Fruit fly (Drosophila melanogaster) whole organism, embryonic: Measurements from ENCODE around the gene CG33510.

Experiments used
- Antp ChIP-seq: fragments of 200-800 bp; sonication (Bioruptor generic); optimal IDR thresholded peaks from 3 replicates; lab custom pipeline; 2016; ENCODE audit warnings: missing biosample characterization, missing genetic modification characterization
- Atf6 ChIP-seq: fragments of 200-800 bp; sonication (Bioruptor generic); IDR thresholded peaks from 2 replicates; pipeline ENCODE4 v1.3.6; 2022; ENCODE audit warnings: missing biosample characterization, missing genetic modification characterization
- Awh ChIP-seq: fragments of 200-800 bp; sonication (Bioruptor generic); IDR thresholded peaks from 2 replicates; pipeline ENCODE4, ENCODE4 v1.3.6; 2022; ENCODE audit warnings: missing biosample characterization, missing genetic modification characterization
- CG10366 ChIP-seq: fragments of 200-800 bp; sonication (Bioruptor generic); IDR thresholded peaks from 2 replicates; pipeline ENCODE4 v1.3.6; 2022; ENCODE audit warnings: missing biosample characterization, missing genetic modification characterization
- CG11398 ChIP-seq: fragments of 200-800 bp; sonication (Bioruptor generic); optimal IDR thresholded peaks from 2 replicates; lab custom pipeline; 2016; ENCODE audit warnings: missing biosample characterization, missing genetic modification characterization
- CG13287 ChIP-seq: fragments of 200-800 bp; sonication (Bioruptor generic); IDR thresholded peaks from 2 replicates; pipeline ENCODE4 v1.3.6; 2022; ENCODE audit warnings: missing biosample characterization, missing genetic modification characterization; ENCODE audit not compliant: partially characterized antibody
- CG15011 ChIP-seq: fragments of 200-800 bp; sonication (Bioruptor generic); optimal IDR thresholded peaks from 3 replicates; lab custom pipeline; 2018; ENCODE audit warnings: missing biosample characterization, mild to moderate bottlenecking, missing genetic modification characterization
- CG17829 ChIP-seq: fragments of 200-800 bp; optimal IDR thresholded peaks from 2 replicates; lab custom pipeline; 2019; ENCODE audit warnings: missing biosample characterization, mild to moderate bottlenecking, missing genetic modification characterization, moderate library complexity
- CG17912 ChIP-seq: fragments of 200-800 bp; sonication (Bioruptor generic); optimal IDR thresholded peaks from 2 replicates; lab custom pipeline; 2018; ENCODE audit warnings: missing biosample characterization, mild to moderate bottlenecking, missing genetic modification characterization
- CG18599 ChIP-seq: fragments of 200-800 bp; sonication (Bioruptor generic); optimal IDR thresholded peaks from 3 replicates; lab custom pipeline; 2017; ENCODE audit warnings: missing biosample characterization, missing genetic modification characterization, mild to moderate bottlenecking, moderate library complexity, missing genetic modification reagents
- CG2712 ChIP-seq: fragments of 200-800 bp; optimal IDR thresholded peaks from 3 replicates; lab custom pipeline; 2019; ENCODE audit warnings: missing biosample characterization, mild to moderate bottlenecking, missing genetic modification characterization, moderate library complexity
- CG2889 ChIP-seq: fragments of 200-800 bp; sonication (Bioruptor generic); IDR thresholded peaks from 3 replicates; pipeline ENCODE4 v1.3.6; 2022; ENCODE audit warnings: missing biosample characterization, missing genetic modification characterization
- CG33557 ChIP-seq: fragments of 200-800 bp; sonication (Bioruptor generic); optimal IDR thresholded peaks from 2 replicates; lab custom pipeline; 2019; ENCODE audit warnings: missing biosample characterization, mild to moderate bottlenecking, missing genetic modification characterization, moderate library complexity
- CG6765 ChIP-seq: fragments of 200-800 bp; sonication (Bioruptor generic); optimal IDR thresholded peaks from 3 replicates; lab custom pipeline; 2017; ENCODE audit warnings: missing biosample characterization, mild to moderate bottlenecking, missing genetic modification characterization
- CG6791 ChIP-seq: fragments of 200-800 bp; sonication (Bioruptor generic); IDR thresholded peaks from 3 replicates; pipeline ENCODE4 v1.3.6; 2022; ENCODE audit warnings: missing biosample characterization, missing genetic modification characterization; ENCODE audit not compliant: partially characterized antibody
- CG7357 ChIP-seq: fragments of 200-800 bp; sonication (Bioruptor generic); IDR thresholded peaks from 3 replicates; pipeline ENCODE4 v1.3.6; 2022; ENCODE audit warnings: missing biosample characterization, missing genetic modification characterization
- CG7556 ChIP-seq: fragments of 200-800 bp; sonication (Bioruptor generic); optimal IDR thresholded peaks from 2 replicates; lab custom pipeline; 2017; ENCODE audit warnings: missing biosample characterization, mild to moderate bottlenecking, missing genetic modification characterization
- CG8944 ChIP-seq: fragments of 200-800 bp; sonication (Bioruptor generic); optimal IDR thresholded peaks from 3 replicates; lab custom pipeline; 2016; ENCODE audit warnings: missing biosample characterization, missing genetic modification characterization
- CHES-1-like ChIP-seq: fragments of 200-800 bp; sonication (Bioruptor generic); optimal IDR thresholded peaks from 2 replicates; lab custom pipeline; 2016; ENCODE audit warnings: missing biosample characterization, missing genetic modification characterization
- D19B ChIP-seq: fragments of 200-800 bp; sonication (Bioruptor generic); optimal IDR thresholded peaks from 2 replicates; lab custom pipeline; 2017; ENCODE audit warnings: missing biosample characterization, mild to moderate bottlenecking, missing genetic modification characterization
- Dip2 ChIP-seq: fragments of 200-800 bp; sonication (Bioruptor generic); IDR thresholded peaks from 2 replicates; pipeline ENCODE4 v1.3.6; 2022; ENCODE audit warnings: missing biosample characterization, missing genetic modification characterization
- E2f2 ChIP-seq: fragments of 200-800 bp; sonication (Bioruptor generic); IDR thresholded peaks from 2 replicates; pipeline ENCODE4 v1.3.6; 2022; ENCODE audit warnings: missing biosample characterization, missing genetic modification characterization
- GATAe ChIP-seq: fragments of 200-800 bp; sonication (Bioruptor generic); conservative IDR thresholded peaks from 2 replicates; pipeline ENCODE4 v1.3.6; 2022; ENCODE audit warnings: missing biosample characterization, missing genetic modification characterization
- Hr39 ChIP-seq: fragments of >200 bp; optimal IDR thresholded peaks from 2 replicates; lab custom pipeline; 2017
- Mad ChIP-seq: fragments of 200-800 bp; sonication (Bioruptor generic); optimal IDR thresholded peaks from 2 replicates; lab custom pipeline; 2016; ENCODE audit warnings: missing biosample characterization, missing genetic modification characterization
- Meics ChIP-seq: fragments of 200-800 bp; sonication (Bioruptor generic); optimal IDR thresholded peaks from 2 replicates; lab custom pipeline; 2017; ENCODE audit warnings: missing biosample characterization, mild to moderate bottlenecking, missing genetic modification characterization
- Mes4 ChIP-seq: fragments of 200-800 bp; sonication (Bioruptor generic); optimal IDR thresholded peaks from 2 replicates; lab custom pipeline; 2016; ENCODE audit warnings: missing biosample characterization, missing genetic modification characterization
- NFAT ChIP-seq: fragments of 200-800 bp; sonication (Bioruptor generic); IDR thresholded peaks from 2 replicates; pipeline ENCODE4 v1.3.6; 2022; ENCODE audit warnings: missing biosample characterization, missing genetic modification characterization
- Nf-YB ChIP-seq: fragments of 200-800 bp; sonication (Bioruptor generic); optimal IDR thresholded peaks from 3 replicates; lab custom pipeline; 2019; ENCODE audit warnings: missing biosample characterization, mild to moderate bottlenecking, missing genetic modification characterization, moderate library complexity
- Opbp ChIP-seq: fragments of 200-800 bp; sonication (Bioruptor generic); IDR thresholded peaks from 3 replicates; pipeline ENCODE4 v1.3.6; 2022; ENCODE audit warnings: missing biosample characterization, missing genetic modification characterization; ENCODE audit not compliant: partially characterized antibody
- Optix ChIP-seq: fragments of 200-800 bp; sonication (Bioruptor generic); IDR thresholded peaks from 3 replicates; pipeline ENCODE4 v1.3.6; 2022; ENCODE audit warnings: missing biosample characterization, missing genetic modification characterization
- Tbp ChIP-seq: fragments of >200 bp; optimal IDR thresholded peaks from 2 replicates; lab custom pipeline; 2018; ENCODE audit warnings: missing biosample characterization, missing genetic modification characterization
- Vsx1 ChIP-seq: fragments of 200-800 bp; sonication (Bioruptor generic); optimal IDR thresholded peaks from 2 replicates; lab custom pipeline; 2017; ENCODE audit warnings: missing biosample characterization, mild to moderate bottlenecking, missing genetic modification characterization, missing genetic modification reagents
- amos ChIP-seq: fragments of 200-800 bp; sonication (Bioruptor generic); IDR thresholded peaks from 2 replicates; pipeline ENCODE4 v1.3.6; 2022; ENCODE audit warnings: missing biosample characterization, missing genetic modification characterization; ENCODE audit not compliant: partially characterized antibody
- chn ChIP-seq: fragments of 200-800 bp; sonication (Bioruptor generic); optimal IDR thresholded peaks from 2 replicates; lab custom pipeline; 2016; ENCODE audit warnings: missing biosample characterization, missing genetic modification characterization
- danr ChIP-seq: fragments of 200-800 bp; sonication (Bioruptor generic); IDR thresholded peaks from 2 replicates; pipeline ENCODE4 v1.3.6; 2022; ENCODE audit warnings: missing biosample characterization, missing genetic modification characterization
- dm ChIP-seq: fragments of 200-800 bp; sonication (Bioruptor generic); optimal IDR thresholded peaks from 3 replicates; lab custom pipeline; 2016; ENCODE audit warnings: missing biosample characterization, missing genetic modification characterization
- emc ChIP-seq: fragments of 200-800 bp; sonication (Bioruptor generic); optimal IDR thresholded peaks from 2 replicates; lab custom pipeline; 2016; ENCODE audit warnings: missing biosample characterization, missing genetic modification characterization
- eve ChIP-seq, 2 experiments: fragments of >200 bp; optimal IDR thresholded peaks; 2 replicates each; lab custom pipeline; 2017; ENCODE audit warnings: missing biosample characterization in 2 of 2, missing genetic modification characterization in 2 of 2
- fru ChIP-seq: fragments of >200 bp; optimal IDR thresholded peaks from 2 replicates; lab custom pipeline; 2017
- gro ChIP-seq: fragments of 200-800 bp; sonication (Bioruptor generic); optimal IDR thresholded peaks from 2 replicates; lab custom pipeline; 2016; ENCODE audit warnings: missing biosample characterization, missing genetic modification characterization
- hkb ChIP-seq, 2 experiments: fragments of 200-800 bp in 1 of 2; fragments of >200 bp in 1 of 2; sonication (Bioruptor generic) in 1 of 2; IDR thresholded peaks in 1 of 2; optimal IDR thresholded peaks in 1 of 2; 2 replicates each; pipeline versions ENCODE4 v1.3.6 to Lab custom; 2017 to 2022; ENCODE audit warnings: missing biosample characterization in 1 of 2, missing genetic modification characterization in 1 of 2
- lilli ChIP-seq: fragments of 200-800 bp; sonication (Bioruptor generic); optimal IDR thresholded peaks from 3 replicates; lab custom pipeline; 2016; ENCODE audit warnings: missing biosample characterization, missing genetic modification characterization
- nerfin-1 ChIP-seq: fragments of 200-800 bp; sonication (Bioruptor generic); optimal IDR thresholded peaks from 3 replicates; lab custom pipeline; 2019; ENCODE audit warnings: missing biosample characterization, mild to moderate bottlenecking, missing genetic modification characterization, moderate library complexity
- pan ChIP-seq, 4 experiments: fragments of >200 bp in 3 of 4; fragments of 200-800 bp in 1 of 4; sonication (Bioruptor generic) in 1 of 4; optimal IDR thresholded peaks in 3 of 4; IDR thresholded peaks in 1 of 4; 2 replicates each; pipeline versions ENCODE4 v1.3.6 to Lab custom; 2017 to 2022; ENCODE audit warnings: missing biosample characterization in 2 of 4, missing genetic modification characterization in 2 of 4, mixed read lengths in 1 of 4
- slp2 ChIP-seq: fragments of 200-800 bp; sonication (Bioruptor generic); optimal IDR thresholded peaks from 2 replicates; lab custom pipeline; 2016; ENCODE audit warnings: missing biosample characterization, missing genetic modification characterization
- stc ChIP-seq: fragments of 200-800 bp; sonication (Bioruptor generic); IDR thresholded peaks from 2 replicates; pipeline ENCODE4 v1.3.6; 2022; ENCODE audit warnings: missing biosample characterization, missing genetic modification characterization
- unpg ChIP-seq: fragments of 200-800 bp; sonication (Bioruptor generic); optimal IDR thresholded peaks from 3 replicates; lab custom pipeline; 2018; ENCODE audit warnings: missing biosample characterization, mild to moderate bottlenecking, missing genetic modification characterization, moderate library complexity
- vvl ChIP-seq: fragments of 200-800 bp; sonication (Bioruptor generic); IDR thresholded peaks from 2 replicates; pipeline ENCODE4 v1.3.6; 2022; ENCODE audit warnings: missing biosample characterization, missing genetic modification characterization
- yki ChIP-seq: fragments of >200 bp; optimal IDR thresholded peaks from 3 replicates; lab custom pipeline; 2018
- zen ChIP-seq: fragments of 200-800 bp; sonication (Bioruptor generic); optimal IDR thresholded peaks from 3 replicates; lab custom pipeline; 2018; ENCODE audit warnings: missing biosample characterization, mild to moderate bottlenecking, missing genetic modification characterization, moderate library complexity
- zfh2 ChIP-seq: fragments of 200-800 bp; sonication (Bioruptor generic); optimal IDR thresholded peaks from 2 replicates; lab custom pipeline; 2016; ENCODE audit warnings: missing biosample characterization, missing genetic modification characterization

Gene CG33510

dm6 chr2L:21037723-21038122 lies 46.4 kb downstream of the CG33510 start (continued):
- TF ChIP-seq CG6791 (GFP tag; lab: Robert Waterston, UW) (no peak), CG17912 (GFP tag; lab: Kevin White, UChicago) (no peak), slp2 (GFP tag; lab: Kevin White, UChicago) (no peak), CG15011 (peak; percentile 60), Awh (GFP tag; lab: Robert Waterston, UW) (peak; percentile 75; the same call in 1 of the 2 replicates), emc (GFP tag; lab: Kevin White, UChicago) (no peak), gro (GFP tag; lab: Kevin White, UChicago) (no peak), dm (GFP tag; lab: Kevin White, UChicago) (no peak), vvl (GFP tag; lab: Robert Waterston, UW) (no peak), Opbp (GFP tag; lab: Robert Waterston, UW) (no peak), NFAT (GFP tag; lab: Robert Waterston, UW) (no peak), lilli (GFP tag; lab: Kevin White, UChicago) (no peak), danr (GFP tag; lab: Robert Waterston, UW) (no peak), CG11398 (GFP tag; lab: Kevin White, UChicago) (peak; percentile 16), hkb (optimal IDR thresholded peaks at IDR 0.05; lab: Kevin White, UChicago) (no peak), hkb (GFP tag; IDR thresholded peaks at IDR 0.05; lab: Robert Waterston, UW) (no peak), Optix (GFP tag; lab: Robert Waterston, UW) (no peak), Mes4 (no peak), CG17829 (tag; lab: Kevin White, UChicago) (peak; percentile 56), fru (lab: Kevin White, UChicago) (no peak), CG10366 (GFP tag; lab: Robert Waterston, UW) (no peak), CHES-1-like (GFP tag; lab: Kevin White, UChicago) (no peak), amos (no peak), CG2712 (tag; lab: Kevin White, UChicago) (peak; percentile 56), E2f2 (no peak), Nf-YB (GFP tag; lab: Kevin White, UChicago) (no peak), CG7556 (no peak), CG8944 (GFP tag; lab: Kevin White, UChicago) (no peak), CG2889 (GFP tag; lab: Robert Waterston, UW) (no peak), stc (GFP tag; lab: Robert Waterston, UW) (peak; percentile 69; the same call in 1 of the 2 replicates), Vsx1 (GFP tag; lab: Kevin White, UChicago) (no peak), yki (no peak), chn (GFP tag; lab: Kevin White, UChicago) (no peak), CG13287 (no peak), eve (GFP tag; optimal IDR thresholded peaks at IDR 0.05; lab: Kevin White, UChicago) (no peak), pan (optimal IDR thresholded peaks at IDR 0.05; lab: Kevin White, UChicago) (no peak), pan (GFP tag; optimal IDR thresholded peaks at IDR 0.05 in 1 of 2, IDR thresholded peaks at IDR 0.05 in 1 of 2) (no peak), zfh2 (GFP tag; lab: Kevin White, UChicago) (no peak), CG33557 (GFP tag; lab: Kevin White, UChicago) (no peak), Dip2 (GFP tag; lab: Robert Waterston, UW) (no peak), D19B (GFP tag; lab: Kevin White, UChicago) (no peak), Hr39 (lab: Kevin White, UChicago) (no peak), nerfin-1 (tag; lab: Kevin White, UChicago) (peak; percentile 70), Meics (peak; percentile 54), Mad (GFP tag; lab: Kevin White, UChicago) (no peak), Antp (GFP tag; lab: Kevin White, UChicago) (no peak), CG6765 (GFP tag; lab: Kevin White, UChicago) (peak; percentile 59), Tbp (no peak), unpg (GFP tag; lab: Kevin White, UChicago) (peak; percentile 31), GATAe (GFP tag; lab: Robert Waterston, UW) (no peak), zen (peak; percentile 77), Atf6 (no peak), CG18599 (GFP tag; lab: Kevin White, UChicago) (peak; percentile 63), CG7357 (no peak)
